Fruit fly (Drosophila melanogaster) S2 (cell line): Measurements from ENCODE around the gene emei.

Experiments
- CG8478 ChIP-seq: fragments of >200 bp; optimal IDR thresholded peaks from 2 replicates; lab custom pipeline; 2018
- CTCF ChIP-seq, 2 experiments: fragments of >200 bp; optimal IDR thresholded peaks; 2 replicates each; lab custom pipeline; 2018

DNA sequence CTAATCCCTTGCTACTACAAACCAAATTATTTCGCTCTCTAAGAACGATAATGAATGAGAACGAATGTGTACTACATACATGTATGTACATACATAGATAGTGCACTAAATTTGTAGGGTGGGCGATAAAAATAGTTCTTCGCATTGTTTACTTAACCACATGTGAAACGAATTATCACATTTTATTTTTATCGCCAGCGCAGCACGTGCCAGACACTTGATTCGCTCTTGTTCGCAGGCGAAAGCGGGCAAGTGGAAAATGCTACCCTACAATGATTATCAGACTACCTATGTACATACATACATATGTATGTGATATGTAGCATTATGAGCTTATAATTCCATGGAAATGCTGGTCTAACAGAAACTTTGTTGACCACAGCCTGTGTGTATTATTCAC, 23.7 kb upstream of the emei start:
- TF ChIP-seq CG8478 (lab: Kevin White, UChicago) (no peak), CTCF (optimal IDR thresholded peaks at IDR 0.05; lab: Kevin White, UChicago) (no peak)
